Worm (Caenorhabditis elegans) whole organism, L1 larva: Measurements from ENCODE around the gene eng-1.

Source experiments
- C16A3.4 ChIP-seq: fragments of 150-350 bp; optimal IDR thresholded peaks from 2 replicates; lab custom pipeline; 2014; ENCODE audit warnings: missing biosample characterization, missing genetic modification characterization
- F16B12.6 ChIP-seq: fragments of 150-350 bp; optimal IDR thresholded peaks from 2 replicates; lab custom pipeline; 2014; ENCODE audit warnings: missing biosample characterization, missing genetic modification characterization
- alr-1 ChIP-seq: fragments of 200-800 bp; sonication (Bioruptor generic); optimal IDR thresholded peaks from 2 replicates; lab custom pipeline; 2018; ENCODE audit warnings: borderline replicate concordance, mild to moderate bottlenecking, missing genetic modification characterization, missing compliant biosample characterization
- blmp-1 ChIP-seq: fragments of 150-350 bp; optimal IDR thresholded peaks from 2 replicates; lab custom pipeline; 2014; ENCODE audit warnings: missing biosample characterization, missing genetic modification characterization
- ceh-63 ChIP-seq: fragments of 200-800 bp; sonication (Bioruptor generic); optimal IDR thresholded peaks from 2 replicates; lab custom pipeline; 2018; ENCODE audit warnings: mild to moderate bottlenecking, missing genetic modification characterization, missing compliant biosample characterization
- ceh-82 ChIP-seq, 3 experiments: fragments of 150-350 bp in 1 of 3; sonication (generic microtip) in 2 of 3; optimal IDR thresholded peaks; 2 replicates each; lab custom pipeline; 2014 to 2017; ENCODE audit warnings: missing biosample characterization in 3 of 3, missing genetic modification characterization in 3 of 3
- ceh-88 ChIP-seq: fragments of 200-800 bp; sonication (Bioruptor generic); IDR thresholded peaks from 2 replicates; pipeline ENCODE4 v1.3.6; 2022; ENCODE audit warnings: missing genetic modification characterization, missing compliant biosample characterization
- ceh-90 ChIP-seq: sonication (generic microtip); optimal IDR thresholded peaks from 2 replicates; lab custom pipeline; 2016; ENCODE audit warnings: missing genetic modification characterization, missing compliant biosample characterization
- ces-1 ChIP-seq: fragments of 150-350 bp; optimal IDR thresholded peaks from 2 replicates; lab custom pipeline; 2014; ENCODE audit warnings: missing biosample characterization, missing genetic modification reagents, missing genetic modification characterization
- dpl-1 ChIP-seq, 3 experiments: fragments of 150-350 bp in 2 of 3; sonication (generic microtip) in 1 of 3; optimal IDR thresholded peaks; 2 replicates each; lab custom pipeline; 2014 to 2017; ENCODE audit warnings: missing biosample characterization in 3 of 3, missing genetic modification characterization in 3 of 3, missing genetic modification reagents in 3 of 3
- dsc-1 ChIP-seq: sonication (generic microtip); optimal IDR thresholded peaks from 2 replicates; lab custom pipeline; 2016; ENCODE audit warnings: mild to moderate bottlenecking, missing genetic modification characterization, missing compliant biosample characterization
- efl-1 ChIP-seq, 4 experiments: fragments of 150-350 bp; optimal IDR thresholded peaks in 3 of 4; peaks in 1 of 4; 1 replicate in 1 of 4; 2 replicates in 3 of 4; lab custom pipeline; 2014; ENCODE audit warnings: missing biosample characterization in 2 of 4, missing genetic modification characterization in 2 of 4, missing genetic modification reagents in 2 of 4
- elt-2 ChIP-seq: sonication (generic microtip); optimal IDR thresholded peaks from 2 replicates; lab custom pipeline; 2016; ENCODE audit warnings: missing genetic modification characterization, mild to moderate bottlenecking, inconsistent platforms, missing compliant biosample characterization, missing genetic modification reagents
- elt-3 ChIP-seq, 6 experiments: fragments of 150-350 bp in 1 of 6; sonication (generic microtip); optimal IDR thresholded peaks; 2 replicates each; lab custom pipeline; 2017 to 2018; ENCODE audit warnings: missing biosample characterization in 6 of 6, missing genetic modification characterization in 6 of 6, inconsistent platforms in 1 of 6
- hlh-17 ChIP-seq: fragments of 200-800 bp; sonication (Bioruptor generic); optimal IDR thresholded peaks from 2 replicates; lab custom pipeline; 2018; ENCODE audit warnings: missing genetic modification characterization, mild to moderate bottlenecking, missing compliant biosample characterization, moderate library complexity, borderline replicate concordance
- hlh-4 ChIP-seq: sonication (generic microtip); optimal IDR thresholded peaks from 2 replicates; lab custom pipeline; 2016; ENCODE audit warnings: mild to moderate bottlenecking, missing genetic modification characterization, missing compliant biosample characterization
- irx-1 ChIP-seq: sonication (generic microtip); optimal IDR thresholded peaks from 2 replicates; lab custom pipeline; 2016; ENCODE audit warnings: missing genetic modification characterization, missing compliant biosample characterization
- jun-1 ChIP-seq: fragments of 150-350 bp; optimal IDR thresholded peaks from 2 replicates; lab custom pipeline; 2014; ENCODE audit warnings: missing biosample characterization, missing genetic modification reagents, missing genetic modification characterization
- lin-14 ChIP-seq: fragments of 200-800 bp; sonication (Bioruptor generic); optimal IDR thresholded peaks from 2 replicates; lab custom pipeline; 2018; ENCODE audit warnings: mild to moderate bottlenecking, missing genetic modification characterization, moderate library complexity, missing compliant biosample characterization
- lin-15B ChIP-seq: fragments of 150-350 bp; sonication (generic microtip); optimal IDR thresholded peaks from 3 replicates; lab custom pipeline; 2014; ENCODE audit warnings: missing biosample characterization, missing genetic modification characterization
- lin-35 ChIP-seq, 2 experiments: fragments of 150-350 bp; optimal IDR thresholded peaks; 2 replicates each; lab custom pipeline; 2014; ENCODE audit warnings: missing biosample characterization in 2 of 2, missing genetic modification characterization in 2 of 2, missing genetic modification reagents in 2 of 2
- mab-9 ChIP-seq: fragments of 200-800 bp; sonication (Bioruptor generic); IDR thresholded peaks from 2 replicates; pipeline ENCODE4 v1.3.6; 2022; ENCODE audit warnings: missing genetic modification reagents, missing genetic modification characterization, missing compliant biosample characterization
- mdl-1 ChIP-seq, 2 experiments: fragments of 150-350 bp; optimal IDR thresholded peaks; 2 replicates each; lab custom pipeline; 2014 to 2017; ENCODE audit warnings: missing biosample characterization in 2 of 2, missing genetic modification characterization in 2 of 2, inconsistent platforms in 1 of 2
- mef-2 ChIP-seq: fragments of 150-350 bp; optimal IDR thresholded peaks from 2 replicates; lab custom pipeline; 2014; ENCODE audit warnings: missing biosample characterization, missing genetic modification characterization
- nhr-19 ChIP-seq: fragments of 200-800 bp; sonication (Bioruptor generic); conservative IDR thresholded peaks from 2 replicates; pipeline ENCODE4 v1.3.6; 2022; ENCODE audit warnings: missing genetic modification characterization, missing compliant biosample characterization
- nhr-20 ChIP-seq: sonication (generic microtip); optimal IDR thresholded peaks from 2 replicates; lab custom pipeline; 2016; ENCODE audit warnings: mild to moderate bottlenecking, missing genetic modification characterization, missing compliant biosample characterization
- nhr-237 ChIP-seq: fragments of 150-350 bp; optimal IDR thresholded peaks from 2 replicates; lab custom pipeline; 2014; ENCODE audit warnings: missing biosample characterization, missing genetic modification characterization
- nhr-28 ChIP-seq: fragments of 150-350 bp; optimal IDR thresholded peaks from 2 replicates; lab custom pipeline; 2014; ENCODE audit warnings: missing biosample characterization, missing genetic modification characterization
- nhr-71 ChIP-seq: sonication (generic microtip); optimal IDR thresholded peaks from 2 replicates; lab custom pipeline; 2016; ENCODE audit warnings: mild to moderate bottlenecking, missing genetic modification characterization, moderate library complexity, missing compliant biosample characterization
- nhr-84 ChIP-seq: sonication (generic microtip); optimal IDR thresholded peaks from 2 replicates; lab custom pipeline; 2017; ENCODE audit warnings: missing biosample characterization, missing genetic modification characterization
- nhr-85 ChIP-seq: sonication (generic microtip); peaks from one replicate; lab custom pipeline; 2016; ENCODE audit warnings: missing genetic modification characterization, inconsistent platforms, missing compliant biosample characterization
- pax-3 ChIP-seq: fragments of 200-800 bp; sonication (Bioruptor generic); optimal IDR thresholded peaks from 2 replicates; lab custom pipeline; 2018; ENCODE audit warnings: mild to moderate bottlenecking, missing genetic modification characterization, moderate library complexity, missing compliant biosample characterization
- rnt-1 ChIP-seq: sonication (generic microtip); optimal IDR thresholded peaks from 2 replicates; lab custom pipeline; 2016; ENCODE audit warnings: mild to moderate bottlenecking, missing genetic modification characterization, moderate library complexity, missing compliant biosample characterization
- snu-23 ChIP-seq: sonication (generic microtip); optimal IDR thresholded peaks from 2 replicates; lab custom pipeline; 2016; ENCODE audit warnings: missing genetic modification characterization, missing compliant biosample characterization
- sptf-1 ChIP-seq: fragments of 150-350 bp; optimal IDR thresholded peaks from 2 replicates; lab custom pipeline; 2014; ENCODE audit warnings: missing biosample characterization, missing genetic modification characterization
- sup-37 ChIP-seq: fragments of 200-800 bp; sonication (Bioruptor generic); optimal IDR thresholded peaks from 2 replicates; lab custom pipeline; 2018; ENCODE audit warnings: mild to moderate bottlenecking, missing genetic modification characterization, missing compliant biosample characterization
- unc-130 ChIP-seq: fragments of 150-350 bp; optimal IDR thresholded peaks from 2 replicates; lab custom pipeline; 2017; ENCODE audit warnings: missing biosample characterization, missing genetic modification characterization, inconsistent platforms
- unc-86 ChIP-seq: sonication (generic microtip); optimal IDR thresholded peaks from 2 replicates; lab custom pipeline; 2016; ENCODE audit warnings: missing genetic modification characterization, missing compliant biosample characterization
- xbp-1 ChIP-seq: sonication (generic microtip); optimal IDR thresholded peaks from 2 replicates; lab custom pipeline; 2016; ENCODE audit warnings: missing genetic modification characterization, missing compliant biosample characterization
- ztf-4 ChIP-seq: fragments of 150-350 bp; optimal IDR thresholded peaks from 2 replicates; lab custom pipeline; 2014; ENCODE audit warnings: missing biosample characterization, missing genetic modification characterization

The eng-1 gene

DNA sequence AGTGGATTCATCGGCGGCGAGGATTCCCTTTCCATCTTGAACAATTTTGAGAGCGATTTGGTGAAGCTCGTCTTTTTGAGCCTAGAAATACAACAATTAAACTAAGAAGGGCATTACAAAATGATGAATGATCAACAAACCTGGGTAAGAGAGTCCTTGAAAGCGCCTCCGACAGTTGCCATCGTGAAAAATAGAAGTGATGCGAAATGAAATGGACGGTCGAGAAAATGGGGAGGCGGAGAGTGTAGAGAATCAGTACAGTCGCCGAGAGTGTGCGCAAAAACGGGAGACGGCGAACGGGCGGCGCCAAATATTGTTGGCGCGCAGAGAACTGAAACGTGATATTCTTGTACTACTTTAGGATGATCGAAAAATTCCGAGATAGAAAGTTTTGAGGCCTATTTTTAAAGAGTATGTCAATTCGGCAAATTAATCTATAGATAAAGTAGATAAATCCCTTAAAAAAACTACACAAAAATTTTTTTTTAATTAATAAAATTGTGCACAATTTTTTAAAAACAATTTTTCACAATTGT lies 7.9 kb upstream of the eng-1 start, which contains the start of gene aldo-2 (continued):
- TF ChIP-seq nhr-20 (tag; lab: Kevin White, UChicago) = peak; percentile 31
- TF ChIP-seq ceh-82 (tag; optimal IDR thresholded peaks at IDR 0.05; lab: Kevin White, UChicago) = peak in 1 of 3 experiments; percentile 4
- TF ChIP-seq nhr-71 (tag; lab: Kevin White, UChicago) = peak; percentile 11
- peak; percentile 64 for TF ChIP-seq blmp-1 (tag; lab: Kevin White, UChicago)
- peak in 1 of 2 experiments; percentile 40 for TF ChIP-seq mdl-1 (tag; optimal IDR thresholded peaks at IDR 0.05; lab: Kevin White, UChicago)
- peak; percentile 76 for TF ChIP-seq lin-14 (GFP tag; lab: Kevin White, UChicago)
- no peak for TF ChIP-seq ceh-88 (GFP tag; lab: Robert Waterston, UW)
- TF ChIP-seq snu-23 (GFP tag; lab: Kevin White, UChicago) = peak; percentile 57
- TF ChIP-seq F16B12.6 (tag; lab: Kevin White, UChicago) = no peak
- TF ChIP-seq ces-1 (GFP tag; lab: Kevin White, UChicago) = no peak
- TF ChIP-seq unc-130 = no peak
- TF ChIP-seq pax-3 (tag; lab: Kevin White, UChicago) = no peak
- peak; percentile 24 to 60 for TF ChIP-seq lin-35 (GFP tag; optimal IDR thresholded peaks at IDR 0.05; lab: Kevin White, UChicago)
- peak in 1 of 6 experiments; percentile 30 for TF ChIP-seq elt-3 (tag; optimal IDR thresholded peaks at IDR 0.05; lab: Kevin White, UChicago)
- TF ChIP-seq efl-1 (optimal IDR thresholded peaks at IDR 0.05; lab: Kevin White, UChicago) = peak; percentile 22 to 30
- peak in 1 of 2 experiments; percentile 92 for TF ChIP-seq efl-1 (GFP tag; optimal IDR thresholded peaks at IDR 0.05 in 1 of 2; lab: Kevin White, UChicago)

DNA sequence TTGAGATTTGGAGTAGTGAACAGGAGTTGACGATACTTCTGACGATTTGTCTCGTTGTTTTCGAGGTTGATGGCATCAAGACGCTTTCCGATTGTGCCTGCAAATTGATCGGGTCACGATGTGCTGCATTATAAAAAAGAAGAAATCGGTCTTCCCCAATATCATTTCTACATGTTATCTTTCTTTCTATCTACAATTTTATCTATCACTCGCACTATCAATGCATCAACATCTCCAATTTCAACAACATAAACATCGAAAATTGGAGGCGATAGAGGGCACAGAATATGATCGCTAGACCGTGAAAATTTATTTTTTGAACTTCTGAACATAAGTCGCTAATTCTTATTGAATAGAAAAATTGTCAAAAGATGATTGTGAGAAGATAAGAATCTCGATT lies 7.4 kb upstream of the eng-1 start:
- TF ChIP-seq ztf-4 = no peak
- TF ChIP-seq efl-1 (optimal IDR thresholded peaks at IDR 0.05; lab: Kevin White, UChicago) = no peak
- peak in 1 of 2 experiments; percentile 32 for TF ChIP-seq efl-1 (GFP tag; optimal IDR thresholded peaks at IDR 0.05 in 1 of 2; lab: Kevin White, UChicago)
- TF ChIP-seq elt-2 (tag; lab: Kevin White, UChicago) = peak; percentile 42

ce11 chrIII:5875418-5875702 lies 7.1 kb upstream of the eng-1 start:
- TF ChIP-seq ceh-63 (GFP tag; lab: Kevin White, UChicago) (no peak), nhr-85 (peak; percentile 36)
- TF ChIP-seq, all 84 proteins: peak for 1

- TF ChIP-seq dsc-1 (tag; lab: Kevin White, UChicago) (peak; percentile 19), blmp-1 (tag; lab: Kevin White, UChicago) (no peak), efl-1 (optimal IDR thresholded peaks at IDR 0.05; lab: Kevin White, UChicago) (no peak), efl-1 (GFP tag; optimal IDR thresholded peaks at IDR 0.05 in 1 of 2; lab: Kevin White, UChicago) (peak in 1 of 2 experiments; percentile 77)
Observed at ce11 chrIII:5874664-5875417, 6.5 kb upstream of the eng-1 start.

DNA sequence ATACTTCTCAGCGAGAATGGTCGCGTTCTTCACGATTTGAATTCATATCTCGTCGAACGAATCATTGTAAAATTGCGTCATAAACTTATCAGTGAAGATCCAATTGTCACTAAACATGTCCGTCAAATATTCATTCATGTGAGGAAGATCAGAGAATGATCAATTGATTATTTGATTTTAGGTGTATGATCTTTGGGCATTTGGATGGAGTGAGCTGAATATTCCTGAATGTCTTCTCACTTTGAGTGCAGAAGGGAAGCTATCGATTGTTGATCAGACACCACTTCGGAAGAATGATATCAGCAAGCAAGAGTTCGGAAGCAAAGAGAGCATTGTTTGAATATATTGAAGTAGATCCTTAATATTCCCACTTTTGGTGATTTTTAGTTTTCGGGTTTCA lies 6.0 kb upstream of the eng-1 start:
- no peak for TF ChIP-seq hlh-17 (GFP tag; lab: Kevin White, UChicago)
- no peak for TF ChIP-seq jun-1
- TF ChIP-seq dpl-1 (GFP tag; optimal IDR thresholded peaks at IDR 0.05; lab: Kevin White, UChicago) = peak in 1 of 3 experiments; percentile 31
- TF ChIP-seq nhr-84 (tag; lab: Kevin White, UChicago) = no peak
- no peak for TF ChIP-seq sup-37 (GFP tag; lab: Kevin White, UChicago)
- TF ChIP-seq ztf-4 = peak; percentile 54
- no peak for TF ChIP-seq F16B12.6 (tag; lab: Kevin White, UChicago)
- TF ChIP-seq nhr-20 (tag; lab: Kevin White, UChicago) = peak; percentile 77
- no peak for TF ChIP-seq alr-1 (tag; lab: Kevin White, UChicago)
- TF ChIP-seq sptf-1 (tag; lab: Kevin White, UChicago) = no peak
- TF ChIP-seq nhr-237 (tag; lab: Kevin White, UChicago) = no peak
- no peak for TF ChIP-seq unc-86 (tag; lab: Kevin White, UChicago)
- TF ChIP-seq lin-15B (tag; lab: Kevin White, UChicago) = no peak
- TF ChIP-seq mdl-1 (tag; optimal IDR thresholded peaks at IDR 0.05; lab: Kevin White, UChicago) = no peak
- TF ChIP-seq irx-1 (tag; lab: Kevin White, UChicago) = no peak
- no peak for TF ChIP-seq rnt-1
- TF ChIP-seq hlh-4 (tag; lab: Kevin White, UChicago) = no peak
- TF ChIP-seq lin-14 (GFP tag; lab: Kevin White, UChicago) = peak; percentile 23
- TF ChIP-seq mab-9 (GFP tag; lab: Robert Waterston, UW) = no peak
- TF ChIP-seq ceh-63 (GFP tag; lab: Kevin White, UChicago) = no peak
- no peak for TF ChIP-seq nhr-28 (tag; lab: Kevin White, UChicago)
- no peak for TF ChIP-seq mef-2 (tag; lab: Kevin White, UChicago)
- peak; percentile 58 for TF ChIP-seq nhr-19 (GFP tag; lab: Robert Waterston, UW)
- TF ChIP-seq ceh-90 (tag; lab: Kevin White, UChicago) = no peak
- TF ChIP-seq C16A3.4 (tag; lab: Kevin White, UChicago) = peak; percentile 18
- TF ChIP-seq xbp-1 (tag; lab: Kevin White, UChicago) = peak; percentile 16
- TF ChIP-seq dsc-1 (tag; lab: Kevin White, UChicago) = no peak
- 0 out of 2 replicates have a peak, but pooled peaks have one; percentile 11 for TF ChIP-seq ceh-88 (GFP tag; lab: Robert Waterston, UW)
